Worm (Caenorhabditis elegans) whole organism, L1 larva: ENCODE data around the gene R09A8.1.
A peak's percentile ranks its signal among the peaks of the same experiment; 100 is the strongest.

Experiments used
- F16B12.6 ChIP-seq: fragments of 150-350 bp; optimal IDR thresholded peaks from 2 replicates; lab custom pipeline; 2014; ENCODE audit warnings: missing biosample characterization, missing genetic modification characterization
- blmp-1 ChIP-seq: fragments of 150-350 bp; optimal IDR thresholded peaks from 2 replicates; lab custom pipeline; 2014; ENCODE audit warnings: missing biosample characterization, missing genetic modification characterization
- ceh-90 ChIP-seq: sonication (generic microtip); optimal IDR thresholded peaks from 2 replicates; lab custom pipeline; 2016; ENCODE audit warnings: missing genetic modification characterization, missing compliant biosample characterization
- dpl-1 ChIP-seq, 3 experiments: fragments of 150-350 bp in 2 of 3; sonication (generic microtip) in 1 of 3; optimal IDR thresholded peaks; 2 replicates each; lab custom pipeline; 2014 to 2017; ENCODE audit warnings: missing biosample characterization in 3 of 3, missing genetic modification characterization in 3 of 3, missing genetic modification reagents in 3 of 3
- elt-2 ChIP-seq: sonication (generic microtip); optimal IDR thresholded peaks from 2 replicates; lab custom pipeline; 2016; ENCODE audit warnings: missing genetic modification characterization, mild to moderate bottlenecking, inconsistent platforms, missing compliant biosample characterization, missing genetic modification reagents
- fkh-10 ChIP-seq: sonication (generic microtip); optimal IDR thresholded peaks from 2 replicates; lab custom pipeline; 2017; ENCODE audit warnings: missing biosample characterization, missing genetic modification reagents, missing genetic modification characterization
- pag-3 ChIP-seq: sonication (generic microtip); optimal IDR thresholded peaks from 2 replicates; lab custom pipeline; 2017; ENCODE audit warnings: missing genetic modification characterization, mild to moderate bottlenecking, missing compliant biosample characterization, antibody characterized with exemption, borderline replicate concordance; ENCODE audit not compliant: insufficient read depth
- snpc-4 ChIP-seq: fragments of 150-350 bp; optimal IDR thresholded peaks from 2 replicates; lab custom pipeline; 2014; ENCODE audit warnings: missing biosample characterization, missing genetic modification characterization
- tbx-2 ChIP-seq: sonication (generic microtip); optimal IDR thresholded peaks from 2 replicates; lab custom pipeline; 2016; ENCODE audit warnings: missing genetic modification characterization, missing compliant biosample characterization
- unc-130 ChIP-seq: fragments of 150-350 bp; optimal IDR thresholded peaks from 2 replicates; lab custom pipeline; 2017; ENCODE audit warnings: missing biosample characterization, missing genetic modification characterization, inconsistent platforms

- TF ChIP-seq elt-2 (tag; lab: Kevin White, UChicago), result peak; percentile 86
- TF ChIP-seq tbx-2 (tag; lab: Kevin White, UChicago), result peak; percentile 23
- TF ChIP-seq snpc-4, result no peak
- TF ChIP-seq pag-3 (tag; lab: Kevin White, UChicago), result no peak
- TF ChIP-seq dpl-1 (GFP tag; optimal IDR thresholded peaks at IDR 0.05; lab: Kevin White, UChicago), result no peak
- TF ChIP-seq F16B12.6 (tag; lab: Kevin White, UChicago), result no peak
- TF ChIP-seq unc-130 (tag; lab: Kevin White, UChicago), result peak; percentile 9
- TF ChIP-seq fkh-10 (GFP tag; lab: Kevin White, UChicago), result no peak
- TF ChIP-seq blmp-1, result peak; percentile 70
- no peak for TF ChIP-seq ceh-90 (tag; lab: Kevin White, UChicago)
These were observed 14.2 kb downstream of the R09A8.1 start for ce11 chrX:12627797-12628196.
